Worm (Caenorhabditis elegans) whole organism, midembryonic: Measurements from ENCODE around the gene zmp-2.

Source experiments
- T22C8.4 ChIP-seq: fragments of 200-800 bp; sonication (Bioruptor generic); IDR thresholded peaks from 2 replicates; pipeline ENCODE4 v1.3.6; 2022; ENCODE audit warnings: missing genetic modification characterization, missing compliant biosample characterization
- cog-1 ChIP-seq: sonication (generic microtip); optimal IDR thresholded peaks from 2 replicates; lab custom pipeline; 2016; ENCODE audit warnings: missing genetic modification characterization, missing compliant biosample characterization
- flt-1 ChIP-seq: fragments of 200-800 bp; sonication (Bioruptor generic); IDR thresholded peaks from 2 replicates; pipeline ENCODE4 v1.3.6; 2022; ENCODE audit warnings: missing genetic modification characterization, missing compliant biosample characterization
- med-1 ChIP-seq: sonication (generic microtip); optimal IDR thresholded peaks from 2 replicates; lab custom pipeline; 2017; ENCODE audit warnings: missing genetic modification characterization, mild to moderate bottlenecking, missing compliant biosample characterization, antibody characterized with exemption, missing genetic modification reagents; ENCODE audit not compliant: insufficient read depth
- ref-1 ChIP-seq: fragments of 200-800 bp; sonication (Bioruptor generic); conservative IDR thresholded peaks from 2 replicates; pipeline ENCODE4 v1.3.6; 2022; ENCODE audit warnings: missing genetic modification reagents, missing genetic modification characterization, missing compliant biosample characterization
- tab-1 ChIP-seq: fragments of 200-800 bp; sonication (Bioruptor generic); IDR thresholded peaks from 2 replicates; pipeline ENCODE4 v1.3.6; 2022; ENCODE audit warnings: missing genetic modification characterization, missing compliant biosample characterization
- ztf-29 ChIP-seq: fragments of 200-800 bp; sonication (Bioruptor generic); IDR thresholded peaks from 2 replicates; pipeline ENCODE4 v1.3.6; 2022; ENCODE audit warnings: missing genetic modification reagents, missing genetic modification characterization, missing compliant biosample characterization

DNA sequence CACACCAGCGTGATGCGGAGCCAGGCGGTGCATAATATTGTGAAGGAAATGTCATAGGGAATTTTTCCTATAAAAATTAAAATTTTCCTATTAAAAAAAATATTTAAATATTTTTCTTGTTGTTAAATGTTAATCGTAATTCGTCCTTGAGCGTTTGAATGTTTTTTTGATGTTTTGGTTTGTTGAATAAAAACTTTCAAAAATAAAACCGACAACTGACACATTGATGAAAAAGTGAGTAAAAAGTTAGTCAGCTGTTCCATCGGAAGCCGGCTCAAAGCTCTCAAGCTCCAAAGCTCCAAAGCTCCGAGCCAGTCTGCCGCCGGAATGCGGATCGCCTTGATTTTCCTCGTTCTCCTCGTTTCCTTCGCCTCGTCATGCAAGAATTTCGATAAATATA is 17.5 kb upstream of the zmp-2 start, which contains the start of gene Y71H2B.4:
- no peak for TF ChIP-seq flt-1 (GFP tag; lab: Robert Waterston, UW)
- no peak for TF ChIP-seq tab-1 (GFP tag; lab: Robert Waterston, UW)
- no peak for TF ChIP-seq cog-1
- TF ChIP-seq ref-1 (GFP tag; lab: Robert Waterston, UW), result no peak
- TF ChIP-seq T22C8.4 (GFP tag; lab: Robert Waterston, UW), result no peak
- no peak for TF ChIP-seq ztf-29 (GFP tag; lab: Robert Waterston, UW)
- no peak for TF ChIP-seq med-1
